Fruit fly (Drosophila melanogaster): ENCODE measurements around the gene CG33687.

The CG33687 gene

dm6 chr3L:16196588-16197183 lies 982 bp upstream of the CG33687 start:
- TF ChIP-seq Ets98B (GFP tag; IDR thresholded peaks at IDR 0.05) = no peak
- TF ChIP-seq CG14655 (GFP tag; optimal IDR thresholded peaks at IDR 0.05) = no peak
- no peak for TF ChIP-seq Pif1B (GFP tag; optimal IDR thresholded peaks at IDR 0.05)
- TF ChIP-seq CG12605 (GFP tag; IDR thresholded peaks at IDR 0.05) = no peak
- TF ChIP-seq CG8159 (tag; optimal IDR thresholded peaks at IDR 0.05) = no peak
- TF ChIP-seq Pif1A (GFP tag; optimal IDR thresholded peaks at IDR 0.05) = no peak
- TF ChIP-seq CG10348 (GFP tag; IDR thresholded peaks at IDR 0.05) = no peak
- TF ChIP-seq EcR (GFP tag; optimal IDR thresholded peaks at IDR 0.05) = peak; percentile 94
- peak; percentile 42 for TF ChIP-seq Snoo (tag; optimal IDR thresholded peaks at IDR 0.05)
- TF ChIP-seq D1 (tag; optimal IDR thresholded peaks at IDR 0.05) = no peak
- TF ChIP-seq CG13204 (GFP tag; optimal IDR thresholded peaks at IDR 0.05) = peak; percentile 50
- 0 out of 3 replicates have a peak, but pooled peaks have one; percentile 11 for TF ChIP-seq CG4496 (GFP tag; IDR thresholded peaks at IDR 0.05)
- no peak for TF ChIP-seq CG17806 (tag; optimal IDR thresholded peaks at IDR 0.05)
- TF ChIP-seq CG34367 (tag; optimal IDR thresholded peaks at IDR 0.05) = no peak
- TF ChIP-seq rn (GFP tag; IDR thresholded peaks at IDR 0.05) = no peak
- TF ChIP-seq CG9948 (tag; optimal IDR thresholded peaks at IDR 0.05) = no peak

DNA sequence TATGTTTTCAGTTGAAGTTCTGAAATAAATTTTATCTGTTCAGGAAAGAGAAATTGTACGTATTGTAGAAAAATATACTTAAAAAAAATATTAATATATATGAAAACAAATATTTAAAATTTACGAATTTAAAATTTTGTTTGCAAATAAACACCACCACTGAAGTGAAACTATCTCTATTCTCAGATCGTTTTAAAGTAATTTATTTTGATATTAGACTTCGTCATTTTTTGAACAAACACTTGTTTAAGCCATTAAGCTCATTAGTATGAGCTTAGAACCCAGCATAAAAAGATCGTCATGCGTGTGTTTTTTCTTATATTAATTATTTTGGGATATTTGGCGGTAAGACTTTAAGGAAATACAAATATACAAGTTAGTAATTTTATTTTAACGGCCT lies 1.3 kb downstream of the CG33687 start, which contains the start of gene CG33688:
Gene CG33688 (plus strand): TSS at position 301 of the 400 bp plus-strand sequence.
- no peak for TF ChIP-seq Ets98B (GFP tag; IDR thresholded peaks at IDR 0.05)
- no peak for TF ChIP-seq D1 (tag; optimal IDR thresholded peaks at IDR 0.05)
- no peak for TF ChIP-seq CG17806 (tag; optimal IDR thresholded peaks at IDR 0.05)
- TF ChIP-seq CG13204 (GFP tag; optimal IDR thresholded peaks at IDR 0.05) = no peak

dm6 chr3L:16199929-16200328 lies 2.3 kb downstream of the CG33687 start, which contains the start of gene CG33689:
Gene CG33689, plus strand, starts transcription at chr3L:16200229.
- TF ChIP-seq Pif1B (GFP tag; optimal IDR thresholded peaks at IDR 0.05) = no peak
- no peak for TF ChIP-seq CG14655 (GFP tag; optimal IDR thresholded peaks at IDR 0.05)
- TF ChIP-seq CG8301 (tag; optimal IDR thresholded peaks at IDR 0.05) = no peak
- no peak for TF ChIP-seq CG15710 (tag; optimal IDR thresholded peaks at IDR 0.05)
- TF ChIP-seq CG12605 (GFP tag; IDR thresholded peaks at IDR 0.05) = no peak
- no peak for TF ChIP-seq rn (GFP tag; IDR thresholded peaks at IDR 0.05)
- no peak for TF ChIP-seq CG32121 (GFP tag; IDR thresholded peaks at IDR 0.05)
- TF ChIP-seq CG4496 (GFP tag; IDR thresholded peaks at IDR 0.05) = no peak
- no peak for TF ChIP-seq CG17806 (tag; optimal IDR thresholded peaks at IDR 0.05)
- no peak for TF ChIP-seq CG8159 (tag; optimal IDR thresholded peaks at IDR 0.05)
- TF ChIP-seq gl (tag; optimal IDR thresholded peaks at IDR 0.05) = no peak
- TF ChIP-seq EcR (GFP tag; optimal IDR thresholded peaks at IDR 0.05) = no peak

dm6 chr3L:16201028-16201427 lies 3.4 kb downstream of the CG33687 start, which contains the start of gene dls:
Gene dls, plus strand, starts transcription at chr3L:16201328.
- TF ChIP-seq gl (tag; optimal IDR thresholded peaks at IDR 0.05) (no peak), CG14655 (GFP tag; optimal IDR thresholded peaks at IDR 0.05) (no peak), Pif1B (GFP tag; optimal IDR thresholded peaks at IDR 0.05) (no peak), Ets98B (GFP tag; IDR thresholded peaks at IDR 0.05) (no peak), EcR (GFP tag; optimal IDR thresholded peaks at IDR 0.05) (no peak), CG17806 (tag; optimal IDR thresholded peaks at IDR 0.05) (no peak), rn (GFP tag; IDR thresholded peaks at IDR 0.05) (no peak), CG9948 (tag; optimal IDR thresholded peaks at IDR 0.05) (no peak), CG10348 (GFP tag; IDR thresholded peaks at IDR 0.05) (no peak), CG8301 (tag; optimal IDR thresholded peaks at IDR 0.05) (no peak), CG32121 (GFP tag; IDR thresholded peaks at IDR 0.05) (no peak)

- no peak for TF ChIP-seq EcR (GFP tag; optimal IDR thresholded peaks at IDR 0.05)
- TF ChIP-seq gl (tag; optimal IDR thresholded peaks at IDR 0.05) = peak; percentile 12
- TF ChIP-seq CG13204 (GFP tag; optimal IDR thresholded peaks at IDR 0.05) = peak; percentile 2
- no peak for TF ChIP-seq D1 (tag; optimal IDR thresholded peaks at IDR 0.05)
- TF ChIP-seq Snoo (tag; optimal IDR thresholded peaks at IDR 0.05) = peak; percentile 52
- no peak for TF ChIP-seq CG12605 (GFP tag; IDR thresholded peaks at IDR 0.05)
- peak; percentile 64 for TF ChIP-seq CG14655 (GFP tag; optimal IDR thresholded peaks at IDR 0.05)
- no peak for TF ChIP-seq Ets98B (GFP tag; IDR thresholded peaks at IDR 0.05)
- peak; percentile 49 for TF ChIP-seq Pif1B (GFP tag; optimal IDR thresholded peaks at IDR 0.05)
- no peak for TF ChIP-seq fd96Ca (GFP tag; IDR thresholded peaks at IDR 0.05)
- TF ChIP-seq CG15710 (tag; optimal IDR thresholded peaks at IDR 0.05) = peak; percentile 57
- peak; percentile 68 for TF ChIP-seq CG17806 (tag; optimal IDR thresholded peaks at IDR 0.05)
- peak; percentile 37 for TF ChIP-seq Pif1A (GFP tag; optimal IDR thresholded peaks at IDR 0.05)
- no peak for TF ChIP-seq CG32121 (GFP tag; IDR thresholded peaks at IDR 0.05)
- no peak for TF ChIP-seq CG4496 (GFP tag; IDR thresholded peaks at IDR 0.05)
- TF ChIP-seq CG9948 (tag; optimal IDR thresholded peaks at IDR 0.05) = peak; percentile 64
- peak; percentile 61 for TF ChIP-seq CG8159 (tag; optimal IDR thresholded peaks at IDR 0.05)
- peak; percentile 38 for TF ChIP-seq CG8301 (tag; optimal IDR thresholded peaks at IDR 0.05)
- no peak for TF ChIP-seq CG10348 (GFP tag; IDR thresholded peaks at IDR 0.05)
- peak; percentile 34 for TF ChIP-seq CG34367 (tag; optimal IDR thresholded peaks at IDR 0.05)
- no peak for TF ChIP-seq rn (GFP tag; IDR thresholded peaks at IDR 0.05)
These were observed 4.9 kb downstream of the CG33687 start for dm6 chr3L:16202550-16202949.

DNA sequence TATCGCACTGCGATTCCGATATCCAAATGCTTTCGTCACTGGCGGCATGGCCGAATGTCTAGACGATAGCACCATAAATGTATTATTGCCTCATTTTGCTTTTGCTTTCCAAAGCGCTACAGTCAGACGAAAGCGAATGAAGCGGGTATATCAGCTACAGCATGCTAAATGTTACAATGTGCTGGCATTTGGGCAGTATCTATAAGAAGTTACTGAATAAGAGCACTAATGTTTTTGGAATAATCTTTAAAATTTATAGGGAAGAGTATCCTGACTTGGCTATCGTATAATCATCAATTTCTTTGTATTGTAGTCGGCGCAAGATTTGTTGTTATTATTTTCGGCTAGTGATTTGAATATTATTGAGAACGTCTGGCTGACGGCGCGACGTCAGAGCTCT lies 5.6 kb downstream of the CG33687 start:
- peak; percentile 76 for TF ChIP-seq CG15710 (tag; optimal IDR thresholded peaks at IDR 0.05)
- TF ChIP-seq CG8159 (tag; optimal IDR thresholded peaks at IDR 0.05) = peak; percentile 81
- peak; percentile 44 for TF ChIP-seq Pif1A (GFP tag; optimal IDR thresholded peaks at IDR 0.05)
- TF ChIP-seq CG34367 (tag; optimal IDR thresholded peaks at IDR 0.05) = peak; percentile 55
- TF ChIP-seq EcR (GFP tag; optimal IDR thresholded peaks at IDR 0.05) = no peak
- peak; percentile 74 for TF ChIP-seq CG4496 (GFP tag; IDR thresholded peaks at IDR 0.05)
- TF ChIP-seq gl (tag; optimal IDR thresholded peaks at IDR 0.05) = peak; percentile 33
- TF ChIP-seq rn (GFP tag; IDR thresholded peaks at IDR 0.05) = no peak; the same call in 1 of the 2 replicates
- peak; percentile 76 for TF ChIP-seq CG9948 (tag; optimal IDR thresholded peaks at IDR 0.05)
- peak; percentile 57 for TF ChIP-seq CG14655 (GFP tag; optimal IDR thresholded peaks at IDR 0.05)
- peak; percentile 10 for TF ChIP-seq Pif1B (GFP tag; optimal IDR thresholded peaks at IDR 0.05)
- TF ChIP-seq fd96Ca (GFP tag; IDR thresholded peaks at IDR 0.05) = peak; percentile 59; the same call in 1 of the 3 replicates
- peak; percentile 65 for TF ChIP-seq Snoo (tag; optimal IDR thresholded peaks at IDR 0.05)
- no peak for TF ChIP-seq CG13204 (GFP tag; optimal IDR thresholded peaks at IDR 0.05)
- TF ChIP-seq CG10348 (GFP tag; IDR thresholded peaks at IDR 0.05) = no peak
- peak; percentile 61 for TF ChIP-seq Ets98B (GFP tag; IDR thresholded peaks at IDR 0.05)
- TF ChIP-seq CG12605 (GFP tag; IDR thresholded peaks at IDR 0.05) = peak; percentile 39; the same call in 1 of the 2 replicates
- TF ChIP-seq CG17806 (tag; optimal IDR thresholded peaks at IDR 0.05) = peak; percentile 75
- TF ChIP-seq CG32121 (GFP tag; IDR thresholded peaks at IDR 0.05) = peak; percentile 61
- peak; percentile 47 for TF ChIP-seq CG8301 (tag; optimal IDR thresholded peaks at IDR 0.05)
- peak; percentile 32 for TF ChIP-seq D1 (tag; optimal IDR thresholded peaks at IDR 0.05)

Measured in whole organism, pupa.